Fruit fly (Drosophila melanogaster) whole organism, embryonic: ENCODE results near the gene CG3702.

Source experiments
- CG10959 ChIP-seq: fragments of 200-800 bp; sonication (Bioruptor generic); IDR thresholded peaks from 2 replicates; pipeline ENCODE4 v1.3.6; 2022; ENCODE audit warnings: missing biosample characterization, missing genetic modification characterization
- CG11247 ChIP-seq: fragments of 200-800 bp; sonication (Bioruptor generic); IDR thresholded peaks from 2 replicates; pipeline ENCODE4 v1.3.6; 2022; ENCODE audit warnings: missing biosample characterization, missing genetic modification characterization
- CG13123 ChIP-seq: fragments of 200-800 bp; sonication (Bioruptor generic); optimal IDR thresholded peaks from 2 replicates; lab custom pipeline; 2016; ENCODE audit warnings: missing biosample characterization, missing genetic modification characterization
- CG13287 ChIP-seq: fragments of 200-800 bp; sonication (Bioruptor generic); IDR thresholded peaks from 2 replicates; pipeline ENCODE4 v1.3.6; 2022; ENCODE audit warnings: missing biosample characterization, missing genetic modification characterization; ENCODE audit not compliant: partially characterized antibody
- CG13894 ChIP-seq: fragments of 200-800 bp; sonication (Bioruptor generic); optimal IDR thresholded peaks from 3 replicates; lab custom pipeline; 2018; ENCODE audit warnings: missing biosample characterization, mild to moderate bottlenecking, missing genetic modification characterization, moderate library complexity
- CG14965 ChIP-seq: fragments of 200-800 bp; sonication (Bioruptor generic); optimal IDR thresholded peaks from 2 replicates; lab custom pipeline; 2016; ENCODE audit warnings: missing biosample characterization, missing genetic modification characterization, borderline replicate concordance
- CG15073 ChIP-seq: fragments of 200-800 bp; sonication (Bioruptor generic); optimal IDR thresholded peaks from 2 replicates; lab custom pipeline; 2016; ENCODE audit warnings: missing biosample characterization, missing genetic modification characterization
- CG1602 ChIP-seq: fragments of 200-800 bp; sonication (Bioruptor generic); optimal IDR thresholded peaks from 3 replicates; lab custom pipeline; 2016; ENCODE audit warnings: missing biosample characterization, missing genetic modification characterization
- CG16863 ChIP-seq: fragments of 200-800 bp; sonication (Bioruptor generic); optimal IDR thresholded peaks from 3 replicates; lab custom pipeline; 2016; ENCODE audit warnings: missing biosample characterization, missing genetic modification characterization
- CG18262 ChIP-seq: fragments of 200-800 bp; optimal IDR thresholded peaks from 3 replicates; lab custom pipeline; 2019; ENCODE audit warnings: missing biosample characterization, mild to moderate bottlenecking, missing genetic modification characterization, moderate library complexity
- CG2120 ChIP-seq: fragments of 200-800 bp; sonication (Bioruptor generic); optimal IDR thresholded peaks from 3 replicates; lab custom pipeline; 2016; ENCODE audit warnings: missing biosample characterization, missing genetic modification characterization
- CG32767 ChIP-seq: fragments of 200-800 bp; sonication (Bioruptor generic); IDR thresholded peaks from 2 replicates; pipeline ENCODE4 v1.3.6; 2022; ENCODE audit warnings: missing biosample characterization, missing genetic modification characterization
- CG32772 ChIP-seq: fragments of 200-800 bp; sonication (Bioruptor generic); IDR thresholded peaks from 2 replicates; pipeline ENCODE4 v1.3.6; 2022; ENCODE audit warnings: missing biosample characterization, missing genetic modification characterization
- CG34376 ChIP-seq: fragments of 200-800 bp; sonication (Bioruptor generic); optimal IDR thresholded peaks from 2 replicates; lab custom pipeline; 2018; ENCODE audit warnings: missing biosample characterization, mild to moderate bottlenecking, missing genetic modification characterization
- CG3847 ChIP-seq: fragments of 200-800 bp; sonication (Bioruptor generic); IDR thresholded peaks from 2 replicates; pipeline ENCODE4 v1.3.6; 2022; ENCODE audit warnings: missing biosample characterization, missing genetic modification characterization
- CG6683 ChIP-seq: fragments of 200-800 bp; sonication (Bioruptor generic); optimal IDR thresholded peaks from 2 replicates; lab custom pipeline; 2017; ENCODE audit warnings: missing biosample characterization, mild to moderate bottlenecking, missing genetic modification characterization, missing genetic modification reagents
- CG6765 ChIP-seq: fragments of 200-800 bp; sonication (Bioruptor generic); optimal IDR thresholded peaks from 3 replicates; lab custom pipeline; 2017; ENCODE audit warnings: missing biosample characterization, mild to moderate bottlenecking, missing genetic modification characterization
- CG8359 ChIP-seq: fragments of 200-800 bp; sonication (Bioruptor generic); optimal IDR thresholded peaks from 2 replicates; lab custom pipeline; 2017; ENCODE audit warnings: missing biosample characterization, mild to moderate bottlenecking, missing genetic modification characterization, borderline replicate concordance
- CG8478 ChIP-seq: fragments of >200 bp; optimal IDR thresholded peaks from 2 replicates; lab custom pipeline; 2018
- CHES-1-like ChIP-seq: fragments of 200-800 bp; sonication (Bioruptor generic); optimal IDR thresholded peaks from 2 replicates; lab custom pipeline; 2016; ENCODE audit warnings: missing biosample characterization, missing genetic modification characterization
- Dbx ChIP-seq: fragments of 200-800 bp; sonication (Bioruptor generic); IDR thresholded peaks from 3 replicates; pipeline ENCODE4 v1.3.6; 2022; ENCODE audit warnings: missing biosample characterization, missing genetic modification characterization
- Doc3 ChIP-seq: fragments of 200-800 bp; sonication (Bioruptor generic); IDR thresholded peaks from 3 replicates; pipeline ENCODE4 v1.3.6; 2022; ENCODE audit warnings: missing biosample characterization, missing genetic modification characterization; ENCODE audit not compliant: partially characterized antibody
- Dref ChIP-seq: fragments of 200-800 bp; sonication (Bioruptor generic); IDR thresholded peaks from 2 replicates; pipeline ENCODE4 v1.3.6; 2022; ENCODE audit warnings: missing biosample characterization, missing genetic modification characterization
- ERR ChIP-seq: fragments of 200-800 bp; sonication (Bioruptor generic); optimal IDR thresholded peaks from 2 replicates; lab custom pipeline; 2016; ENCODE audit warnings: missing biosample characterization, missing genetic modification characterization
- Eip74EF ChIP-seq, 2 experiments: fragments of 200-800 bp in 1 of 2; fragments of >200 bp in 1 of 2; sonication (Bioruptor generic) in 1 of 2; optimal IDR thresholded peaks; 2 replicates each; lab custom pipeline; 2017 to 2019; ENCODE audit warnings: missing biosample characterization in 2 of 2, missing genetic modification characterization in 2 of 2, mild to moderate bottlenecking in 1 of 2, moderate library complexity in 1 of 2
- HLH54F ChIP-seq: fragments of 200-800 bp; sonication (Bioruptor generic); optimal IDR thresholded peaks from 3 replicates; lab custom pipeline; 2016; ENCODE audit warnings: missing biosample characterization, missing genetic modification characterization
- Hmr ChIP-seq: fragments of 200-800 bp; sonication (Bioruptor generic); optimal IDR thresholded peaks from 3 replicates; lab custom pipeline; 2017; ENCODE audit warnings: mild to moderate bottlenecking, missing biosample characterization, missing genetic modification reagents, missing genetic modification characterization
- Hr3 ChIP-seq: fragments of 200-800 bp; sonication (Bioruptor generic); optimal IDR thresholded peaks from 3 replicates; lab custom pipeline; 2016; ENCODE audit warnings: missing biosample characterization, missing genetic modification characterization
- Med ChIP-seq: fragments of 200-800 bp; sonication (Bioruptor generic); peaks from one replicate; lab custom pipeline; 2016; ENCODE audit warnings: missing biosample characterization, missing genetic modification characterization, mild to moderate bottlenecking, inconsistent platforms, moderate library complexity
- Neu2 ChIP-seq: fragments of 200-800 bp; sonication (Bioruptor generic); optimal IDR thresholded peaks from 3 replicates; lab custom pipeline; 2016; ENCODE audit warnings: missing biosample characterization, missing genetic modification characterization, borderline replicate concordance
- Scr ChIP-seq: fragments of 200-800 bp; sonication (Bioruptor generic); IDR thresholded peaks from 2 replicates; pipeline ENCODE4 v1.3.6; 2022; ENCODE audit warnings: missing biosample characterization, missing genetic modification characterization; ENCODE audit not compliant: partially characterized antibody
- aop ChIP-seq: fragments of 200-800 bp; sonication (Bioruptor generic); IDR thresholded peaks from 2 replicates; pipeline ENCODE4 v1.3.6; 2022; ENCODE audit warnings: missing biosample characterization, missing genetic modification characterization
- bigmax ChIP-seq: fragments of 200-800 bp; sonication (Bioruptor generic); optimal IDR thresholded peaks from 2 replicates; lab custom pipeline; 2018; ENCODE audit warnings: missing biosample characterization, mild to moderate bottlenecking, missing genetic modification characterization
- dysf ChIP-seq: fragments of 200-800 bp; sonication (Bioruptor generic); IDR thresholded peaks from 3 replicates; pipeline ENCODE4 v1.3.6; 2022; ENCODE audit warnings: missing biosample characterization, missing genetic modification characterization
- eve ChIP-seq, 2 experiments: fragments of >200 bp; optimal IDR thresholded peaks; 2 replicates each; lab custom pipeline; 2017; ENCODE audit warnings: missing biosample characterization in 2 of 2, missing genetic modification characterization in 2 of 2
- ewg ChIP-seq: fragments of 200-800 bp; sonication (Bioruptor generic); optimal IDR thresholded peaks from 3 replicates; lab custom pipeline; 2017; ENCODE audit warnings: mild to moderate bottlenecking, missing biosample characterization, missing genetic modification reagents, missing genetic modification characterization
- ftz-f1 ChIP-seq: fragments of 200-800 bp; sonication (Bioruptor generic); optimal IDR thresholded peaks from 2 replicates; lab custom pipeline; 2016; ENCODE audit warnings: missing biosample characterization, missing genetic modification characterization
- insv ChIP-seq, 2 experiments: fragments of 200-800 bp; sonication (Bioruptor generic); optimal IDR thresholded peaks; 3 replicates each; lab custom pipeline; 2016 to 2018; ENCODE audit warnings: missing biosample characterization in 2 of 2, missing genetic modification characterization in 2 of 2
- maf-S ChIP-seq: fragments of 200-800 bp; sonication (Bioruptor generic); optimal IDR thresholded peaks from 2 replicates; lab custom pipeline; 2016; ENCODE audit warnings: missing biosample characterization, missing genetic modification characterization
- mam ChIP-seq: fragments of 200-800 bp; sonication (Bioruptor generic); optimal IDR thresholded peaks from 3 replicates; lab custom pipeline; 2016; ENCODE audit warnings: missing biosample characterization, missing genetic modification characterization
- oc ChIP-seq: fragments of 200-800 bp; sonication (Bioruptor generic); optimal IDR thresholded peaks from 2 replicates; lab custom pipeline; 2018; ENCODE audit warnings: missing biosample characterization, mild to moderate bottlenecking, missing genetic modification characterization, moderate library complexity
- onecut ChIP-seq: fragments of 200-800 bp; sonication (Bioruptor generic); IDR thresholded peaks from 2 replicates; pipeline ENCODE4 v1.3.6; 2022; ENCODE audit warnings: missing biosample characterization, missing genetic modification characterization
- org-1 ChIP-seq: fragments of 200-800 bp; sonication (Bioruptor generic); optimal IDR thresholded peaks from 2 replicates; lab custom pipeline; 2017; ENCODE audit warnings: missing biosample characterization, missing genetic modification characterization
- phol ChIP-seq: fragments of 200-800 bp; sonication (Bioruptor generic); optimal IDR thresholded peaks from 3 replicates; lab custom pipeline; 2018; ENCODE audit warnings: missing biosample characterization, mild to moderate bottlenecking, missing genetic modification characterization, moderate library complexity
- run ChIP-seq: fragments of 200-800 bp; sonication (Bioruptor generic); optimal IDR thresholded peaks from 3 replicates; lab custom pipeline; 2018; ENCODE audit warnings: missing biosample characterization, mild to moderate bottlenecking, missing genetic modification characterization
- sc ChIP-seq, 3 experiments: fragments of >200 bp in 2 of 3; fragments of 200-800 bp in 1 of 3; sonication (Bioruptor generic) in 1 of 3; optimal IDR thresholded peaks; 2 replicates in 2 of 3; 3 replicates in 1 of 3; lab custom pipeline; 2017; ENCODE audit warnings: mild to moderate bottlenecking in 1 of 3, missing biosample characterization in 1 of 3, missing genetic modification characterization in 1 of 3, missing genetic modification reagents in 1 of 3
- scrt ChIP-seq: fragments of 200-800 bp; sonication (Bioruptor generic); optimal IDR thresholded peaks from 2 replicates; lab custom pipeline; 2018; ENCODE audit warnings: missing biosample characterization, mild to moderate bottlenecking, missing genetic modification characterization, moderate library complexity
- sna ChIP-seq: fragments of 200-800 bp; sonication (Bioruptor generic); IDR thresholded peaks from 2 replicates; pipeline ENCODE4 v1.3.6; 2022; ENCODE audit warnings: missing biosample characterization, missing genetic modification characterization; ENCODE audit not compliant: partially characterized antibody
- sug ChIP-seq: fragments of 200-800 bp; optimal IDR thresholded peaks from 2 replicates; lab custom pipeline; 2019; ENCODE audit warnings: missing biosample characterization, mild to moderate bottlenecking, missing genetic modification characterization, moderate library complexity

CG3702 gene

dm6 chr2L:4197143-4197912, 29.6 kb downstream of the CG3702 start (continued):
- TF ChIP-seq org-1 (GFP tag; lab: Kevin White, UChicago): no peak
- no peak for TF ChIP-seq bigmax (GFP tag; lab: Kevin White, UChicago)
- no peak for TF ChIP-seq CG14965 (GFP tag; lab: Kevin White, UChicago)
- TF ChIP-seq HLH54F (GFP tag; lab: Kevin White, UChicago): no peak
- no peak for TF ChIP-seq eve (GFP tag; optimal IDR thresholded peaks at IDR 0.05; lab: Kevin White, UChicago)
- TF ChIP-seq CG1602 (GFP tag; lab: Kevin White, UChicago): no peak
- TF ChIP-seq CG13894 (tag; lab: Kevin White, UChicago): peak; percentile 60
- TF ChIP-seq CG6683: no peak
- no peak for TF ChIP-seq CG11247 (GFP tag; lab: Robert Waterston, UW)
- no peak for TF ChIP-seq ewg
- TF ChIP-seq insv (GFP tag; optimal IDR thresholded peaks at IDR 0.05; lab: Kevin White, UChicago): no peak
- TF ChIP-seq CG2120 (GFP tag; lab: Kevin White, UChicago): peak; percentile 4
- no peak for TF ChIP-seq Dref (GFP tag; lab: Robert Waterston, UW)
- no peak for TF ChIP-seq CG8478 (lab: Kevin White, UChicago)
- TF ChIP-seq sc (optimal IDR thresholded peaks at IDR 0.05; lab: Kevin White, UChicago): no peak
- no peak for TF ChIP-seq sc (GFP tag; optimal IDR thresholded peaks at IDR 0.05; lab: Kevin White, UChicago)
- TF ChIP-seq CG8359 (GFP tag; lab: Kevin White, UChicago): no peak
- no peak for TF ChIP-seq run (tag; lab: Kevin White, UChicago)
- peak; percentile 54; the same call in 1 of the 3 replicates for TF ChIP-seq Doc3 (GFP tag; lab: Robert Waterston, UW)
- peak; percentile 41; the same call in 1 of the 2 replicates for TF ChIP-seq sna (GFP tag; lab: Robert Waterston, UW)
- no peak for TF ChIP-seq Hr3 (GFP tag; lab: Kevin White, UChicago)
- TF ChIP-seq onecut: no peak
- TF ChIP-seq aop (GFP tag; lab: Robert Waterston, UW): no peak
- TF ChIP-seq phol (tag; lab: Kevin White, UChicago): no peak
- TF ChIP-seq CG6765 (GFP tag; lab: Kevin White, UChicago): no peak
- TF ChIP-seq CG32772 (GFP tag; lab: Robert Waterston, UW): no peak
- no peak for TF ChIP-seq CG32767 (GFP tag; lab: Robert Waterston, UW)
- peak; percentile 34 for TF ChIP-seq CG13287 (GFP tag; lab: Robert Waterston, UW)
- peak; percentile 3 for TF ChIP-seq Hmr
- TF ChIP-seq CG10959 (GFP tag; lab: Robert Waterston, UW): no peak
- no peak for TF ChIP-seq oc (tag; lab: Kevin White, UChicago)
- no peak for TF ChIP-seq Dbx (GFP tag; lab: Robert Waterston, UW)
- no peak for TF ChIP-seq Eip74EF (GFP tag; optimal IDR thresholded peaks at IDR 0.05; lab: Kevin White, UChicago)
- no peak for TF ChIP-seq Scr (GFP tag; lab: Robert Waterston, UW)
- TF ChIP-seq scrt (GFP tag; lab: Kevin White, UChicago): peak; percentile 79
- TF ChIP-seq ERR (GFP tag; lab: Kevin White, UChicago): peak; percentile 99
- no peak for TF ChIP-seq Neu2 (GFP tag; lab: Kevin White, UChicago)
- peak; percentile 87 for TF ChIP-seq sug (tag; lab: Kevin White, UChicago)
- TF ChIP-seq mam (GFP tag; lab: Kevin White, UChicago): no peak
- no peak for TF ChIP-seq CG3847 (GFP tag; lab: Robert Waterston, UW)
- TF ChIP-seq CG15073: no peak
- TF ChIP-seq maf-S (GFP tag; lab: Kevin White, UChicago): no peak
- TF ChIP-seq CG34376 (GFP tag; lab: Kevin White, UChicago): no peak
- TF ChIP-seq CHES-1-like (GFP tag; lab: Kevin White, UChicago): no peak
- TF ChIP-seq dysf (GFP tag; lab: Robert Waterston, UW): no peak
- TF ChIP-seq CG13123 (GFP tag; lab: Kevin White, UChicago): no peak
- peak; percentile 78 for TF ChIP-seq Med (GFP tag; lab: Kevin White, UChicago)
- TF ChIP-seq CG16863 (GFP tag; lab: Kevin White, UChicago): peak; percentile 29
- peak; percentile 90 for TF ChIP-seq ftz-f1 (GFP tag; lab: Kevin White, UChicago)
- TF ChIP-seq CG18262 (tag; lab: Kevin White, UChicago): no peak
